Worm (Caenorhabditis elegans) whole organism, mixed stage, embryonic: ENCODE results near the gene srw-82.

ENCODE experiments used
- nhr-28 ChIP-seq: fragments of 150-350 bp; optimal IDR thresholded peaks from 2 replicates; lab custom pipeline; 2014; ENCODE audit warnings: missing biosample characterization, missing genetic modification characterization
- nhr-76 ChIP-seq: sonication (generic microtip); optimal IDR thresholded peaks from 2 replicates; lab custom pipeline; 2017; ENCODE audit warnings: missing biosample characterization, missing genetic modification characterization
- snpc-4 ChIP-seq: fragments of 150-350 bp; optimal IDR thresholded peaks from 2 replicates; lab custom pipeline; 2014; ENCODE audit warnings: missing biosample characterization, missing genetic modification characterization
- ztf-11 ChIP-seq: fragments of 150-350 bp; optimal IDR thresholded peaks from 2 replicates; lab custom pipeline; 2014; ENCODE audit warnings: missing biosample characterization, missing genetic modification characterization

DNA sequence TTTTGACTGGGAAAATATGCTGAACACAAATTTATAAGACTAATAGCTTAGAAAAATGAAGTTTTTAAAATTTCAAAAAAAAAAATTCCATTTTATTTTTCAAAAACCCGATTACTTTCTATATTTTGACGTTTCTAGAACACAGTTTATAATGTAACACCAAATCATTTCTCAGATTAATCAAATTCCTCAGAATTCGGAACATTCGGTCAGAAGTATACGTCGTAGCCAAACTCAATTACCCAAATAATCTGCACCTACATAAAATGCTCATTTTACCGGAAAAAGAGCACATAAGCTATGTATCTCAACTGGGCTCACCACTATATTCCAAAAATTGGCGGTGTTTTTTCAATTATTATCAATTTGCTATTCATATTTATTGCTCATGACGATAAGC lies 10.8 kb upstream of the srw-82 start, which contains the start of gene srj-26:
- no peak for TF ChIP-seq nhr-28
- no peak for TF ChIP-seq ztf-11 (tag; lab: Kevin White, UChicago)
- no peak for TF ChIP-seq nhr-76
- TF ChIP-seq snpc-4 (tag; lab: Kevin White, UChicago) = no peak
